Worm (Caenorhabditis elegans) whole organism, L2 larva: ENCODE data around the gene Y32B12B.1.

Source experiments
- F13H6.1 ChIP-seq: sonication (generic microtip); optimal IDR thresholded peaks from 2 replicates; lab custom pipeline; 2016; ENCODE audit warnings: missing genetic modification characterization, missing compliant biosample characterization
- Y55F3AM.14 ChIP-seq: fragments of 200-800 bp; sonication (Bioruptor generic); optimal IDR thresholded peaks from 2 replicates; lab custom pipeline; 2018; ENCODE audit warnings: mild to moderate bottlenecking, missing genetic modification characterization, missing compliant biosample characterization
- blmp-1 ChIP-seq: sonication (generic microtip); optimal IDR thresholded peaks from 2 replicates; lab custom pipeline; 2017; ENCODE audit warnings: missing genetic modification characterization, mild to moderate bottlenecking, missing compliant biosample characterization, antibody characterized with exemption, moderate library complexity; ENCODE audit not compliant: insufficient read depth
- ceh-82 ChIP-seq: fragments of 150-350 bp; optimal IDR thresholded peaks from 2 replicates; lab custom pipeline; 2014; ENCODE audit warnings: missing biosample characterization, missing genetic modification characterization
- crh-2 ChIP-seq: sonication (generic microtip); optimal IDR thresholded peaks from 2 replicates; lab custom pipeline; 2017; ENCODE audit warnings: missing biosample characterization, missing genetic modification characterization
- egl-27 ChIP-seq: sonication (generic microtip); optimal IDR thresholded peaks from 3 replicates; lab custom pipeline; 2017; ENCODE audit warnings: missing biosample characterization, missing genetic modification reagents, missing genetic modification characterization
- fos-1 ChIP-seq: fragments of 150-350 bp; optimal IDR thresholded peaks from 2 replicates; lab custom pipeline; 2014; ENCODE audit warnings: missing biosample characterization, missing genetic modification characterization
- lin-11 ChIP-seq: fragments of 150-350 bp; sonication (generic microtip); optimal IDR thresholded peaks from 2 replicates; lab custom pipeline; 2014; ENCODE audit warnings: missing biosample characterization, missing genetic modification characterization, inconsistent platforms, mixed read lengths
- lsy-2 ChIP-seq, 2 experiments: fragments of 150-350 bp in 1 of 2; sonication (generic microtip) in 1 of 2; optimal IDR thresholded peaks; 2 replicates each; lab custom pipeline; 2014 to 2017; ENCODE audit warnings: missing biosample characterization in 2 of 2, missing genetic modification characterization in 2 of 2
- mbf-1 ChIP-seq: sonication (generic microtip); optimal IDR thresholded peaks from 2 replicates; lab custom pipeline; 2017; ENCODE audit warnings: missing biosample characterization, missing genetic modification characterization
- nhr-10 ChIP-seq: sonication (generic microtip); optimal IDR thresholded peaks from 2 replicates; lab custom pipeline; 2017; ENCODE audit warnings: missing biosample characterization, missing genetic modification characterization
- nhr-129 ChIP-seq: fragments of 150-350 bp; optimal IDR thresholded peaks from 2 replicates; lab custom pipeline; 2014; ENCODE audit warnings: missing biosample characterization, missing genetic modification characterization
- nhr-21 ChIP-seq: fragments of 150-350 bp; optimal IDR thresholded peaks from 2 replicates; lab custom pipeline; 2014; ENCODE audit warnings: missing biosample characterization, missing genetic modification characterization
- nhr-25 ChIP-seq: fragments of 150-350 bp; sonication (generic microtip); optimal IDR thresholded peaks from 3 replicates; lab custom pipeline; 2014; ENCODE audit warnings: missing biosample characterization, missing genetic modification characterization
- nhr-6 ChIP-seq: fragments of 150-350 bp; optimal IDR thresholded peaks from 2 replicates; lab custom pipeline; 2014; ENCODE audit warnings: missing biosample characterization, missing genetic modification characterization
- nhr-77 ChIP-seq: fragments of 150-350 bp; optimal IDR thresholded peaks from 2 replicates; lab custom pipeline; 2014; ENCODE audit warnings: missing biosample characterization, missing genetic modification characterization
- peb-1 ChIP-seq: fragments of 150-350 bp; optimal IDR thresholded peaks from 2 replicates; lab custom pipeline; 2014; ENCODE audit warnings: missing biosample characterization, missing genetic modification characterization
- sem-4 ChIP-seq: fragments of 150-350 bp; optimal IDR thresholded peaks from 2 replicates; lab custom pipeline; 2014; ENCODE audit warnings: missing biosample characterization, missing genetic modification reagents, missing genetic modification characterization
- sma-3 ChIP-seq: sonication (generic microtip); optimal IDR thresholded peaks from 2 replicates; lab custom pipeline; 2016; ENCODE audit warnings: missing genetic modification reagents, missing genetic modification characterization, missing compliant biosample characterization
- unc-39 ChIP-seq: fragments of 150-350 bp; optimal IDR thresholded peaks from 2 replicates; lab custom pipeline; 2014; ENCODE audit warnings: missing biosample characterization, missing genetic modification characterization
- unc-62 ChIP-seq: fragments of 150-350 bp; optimal IDR thresholded peaks from 2 replicates; lab custom pipeline; 2014; ENCODE audit warnings: missing biosample characterization, missing genetic modification reagents, missing genetic modification characterization
- ztf-11 ChIP-seq: sonication (generic microtip); optimal IDR thresholded peaks from 2 replicates; lab custom pipeline; 2017; ENCODE audit warnings: missing biosample characterization, missing genetic modification characterization

The Y32B12B.1 gene

DNA sequence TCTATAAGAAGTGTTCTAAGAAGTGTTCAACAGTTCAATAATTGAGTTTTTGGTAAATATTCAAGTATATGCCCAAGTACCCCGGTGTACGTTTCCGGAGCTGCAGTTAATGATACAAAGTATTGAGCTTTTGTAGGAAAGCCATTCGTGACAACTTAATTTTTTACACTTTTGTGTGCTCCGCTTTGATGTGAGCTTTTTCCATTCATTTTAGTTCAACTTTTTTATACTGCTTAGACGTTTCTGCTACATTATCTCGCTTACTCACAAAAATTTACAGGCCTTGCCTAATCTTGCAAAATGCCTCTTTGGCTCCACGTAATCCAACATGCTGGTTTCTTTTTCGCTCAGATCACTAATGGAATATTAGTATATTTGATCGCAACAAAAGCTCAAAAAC, 39.1 kb downstream of the Y32B12B.1 start, which contains the start of gene str-151:
Gene str-151 (plus strand): TSS at position 301 of the 400 bp plus-strand sequence.
- TF ChIP-seq nhr-77 (no peak), unc-62 (no peak), nhr-21 (no peak), blmp-1 (no peak), F13H6.1 (tag; lab: Kevin White, UChicago) (no peak), fos-1 (no peak), ceh-82 (tag; lab: Kevin White, UChicago) (no peak), peb-1 (no peak), sem-4 (no peak), sma-3 (GFP tag; lab: Kevin White, UChicago) (no peak), nhr-10 (tag; lab: Kevin White, UChicago) (no peak), lsy-2 (tag; optimal IDR thresholded peaks at IDR 0.05; lab: Kevin White, UChicago) (no peak), egl-27 (tag; lab: Kevin White, UChicago) (no peak)

DNA sequence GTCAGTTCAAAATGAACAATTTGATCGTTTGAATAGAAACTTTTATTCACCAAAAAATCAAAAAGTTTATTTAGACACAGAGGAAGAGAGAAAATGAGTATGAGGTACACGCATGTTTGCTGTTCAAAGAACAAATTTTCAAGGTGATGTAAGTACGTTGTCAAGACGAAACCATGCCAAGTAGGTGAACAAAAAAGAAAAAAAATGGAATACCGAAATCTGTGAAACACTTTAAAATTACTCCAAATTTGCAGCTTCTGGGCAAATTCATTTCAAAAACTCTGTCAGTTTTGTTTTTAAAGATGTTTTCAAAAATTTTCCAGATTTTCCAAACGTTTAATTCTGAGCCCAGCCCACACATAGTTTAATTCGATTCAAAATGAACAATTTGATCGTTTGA, 43.6 kb downstream of the Y32B12B.1 start, which contains the start of gene nhr-271:
Gene nhr-271 (minus strand): TSS at position 101 of the 400 bp plus-strand sequence.
- TF ChIP-seq ceh-82 (tag; lab: Kevin White, UChicago) (no peak), nhr-25 (no peak), lsy-2 (tag; optimal IDR thresholded peaks at IDR 0.05; lab: Kevin White, UChicago) (no peak), sma-3 (GFP tag; lab: Kevin White, UChicago) (no peak), peb-1 (no peak), Y55F3AM.14 (GFP tag; lab: Kevin White, UChicago) (no peak), nhr-6 (tag; lab: Kevin White, UChicago) (no peak), crh-2 (tag; lab: Kevin White, UChicago) (no peak)

DNA sequence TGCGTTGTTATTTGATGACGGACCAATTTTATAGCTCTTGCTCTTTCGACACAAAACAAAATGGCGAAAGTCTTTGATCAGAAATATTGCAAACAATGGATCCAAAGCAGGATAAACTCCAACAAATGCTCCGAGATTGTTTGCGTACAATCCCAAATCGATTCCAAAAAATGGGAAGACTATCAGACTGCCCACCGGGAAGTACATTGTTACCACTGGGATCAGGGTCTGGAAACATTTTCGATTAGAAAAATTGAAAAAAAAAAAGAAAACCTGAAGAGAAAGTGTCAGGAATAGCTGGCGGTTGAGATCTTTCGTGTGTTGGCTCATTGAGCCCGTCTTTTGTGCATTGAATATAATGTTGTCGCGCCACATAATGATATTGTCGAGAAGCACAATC, 44.3 kb downstream of the Y32B12B.1 start:
- TF ChIP-seq ztf-11 (no peak), lsy-2 (tag; optimal IDR thresholded peaks at IDR 0.05; lab: Kevin White, UChicago) (no peak), nhr-129 (tag; lab: Kevin White, UChicago) (no peak), unc-39 (tag; lab: Kevin White, UChicago) (no peak)

DNA sequence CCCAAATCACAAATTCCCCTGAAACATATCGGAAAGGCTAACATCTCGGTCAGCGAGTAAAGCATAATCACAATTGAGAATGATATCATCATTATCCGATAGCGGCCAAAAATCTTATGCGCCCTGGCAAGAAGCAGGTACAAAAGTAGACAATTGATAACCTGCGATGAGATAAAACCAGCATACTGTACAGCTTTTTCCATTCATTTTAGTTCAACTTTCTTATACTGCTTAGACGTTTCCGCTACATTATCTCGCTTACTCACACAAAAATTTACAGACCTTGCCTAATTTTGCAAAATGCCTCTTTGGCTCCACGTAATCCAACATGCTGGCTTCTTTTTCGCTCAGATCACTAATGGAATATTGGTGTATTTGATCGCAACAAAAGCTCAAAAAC, 46.2 kb downstream of the Y32B12B.1 start, which contains the start of gene str-150:
Gene str-150 (plus strand): TSS at position 301 of the 400 bp plus-strand sequence.
- TF ChIP-seq unc-62: no peak
- no peak for TF ChIP-seq sem-4
- TF ChIP-seq sma-3 (GFP tag; lab: Kevin White, UChicago): no peak
- no peak for TF ChIP-seq lin-11 (tag; lab: Kevin White, UChicago)
- no peak for TF ChIP-seq mbf-1 (tag; lab: Kevin White, UChicago)
